Fruit fly (Drosophila melanogaster) whole organism, prepupa: Measurements from ENCODE around the gene TwdlQ.

ENCODE experiments used
- CG10631 ChIP-seq: fragments of 200-800 bp; sonication (Bioruptor generic); optimal IDR thresholded peaks from 2 replicates; lab custom pipeline; 2016; ENCODE audit warnings: missing biosample characterization, missing genetic modification characterization
- CG10669 ChIP-seq: fragments of 200-800 bp; sonication (Bioruptor generic); optimal IDR thresholded peaks from 3 replicates; lab custom pipeline; 2018; ENCODE audit warnings: missing biosample characterization, mild to moderate bottlenecking, missing genetic modification characterization, moderate library complexity
- CG11294 ChIP-seq: fragments of 200-800 bp; sonication (Bioruptor generic); IDR thresholded peaks from 2 replicates; pipeline ENCODE4 v1.3.6; 2022; ENCODE audit warnings: missing biosample characterization, missing genetic modification characterization
- CG11902 ChIP-seq: fragments of 200-800 bp; sonication (Bioruptor generic); optimal IDR thresholded peaks from 3 replicates; lab custom pipeline; 2016; ENCODE audit warnings: missing biosample characterization, missing genetic modification characterization
- CG15336 ChIP-seq: fragments of 200-800 bp; sonication (Bioruptor generic); IDR thresholded peaks from 2 replicates; pipeline ENCODE4 v1.3.6; 2022; ENCODE audit warnings: missing biosample characterization, missing genetic modification characterization
- CG1621 ChIP-seq: fragments of 200-800 bp; sonication (Bioruptor generic); optimal IDR thresholded peaks from 3 replicates; lab custom pipeline; 2018; ENCODE audit warnings: missing biosample characterization, mild to moderate bottlenecking, missing genetic modification characterization
- CG3032 ChIP-seq: fragments of 200-800 bp; optimal IDR thresholded peaks from 2 replicates; lab custom pipeline; 2019; ENCODE audit warnings: missing biosample characterization, mild to moderate bottlenecking, missing genetic modification characterization, moderate library complexity
- CG31627 ChIP-seq: fragments of 200-800 bp; sonication (Bioruptor generic); optimal IDR thresholded peaks from 3 replicates; lab custom pipeline; 2016; ENCODE audit warnings: missing biosample characterization, missing genetic modification characterization
- CG32006 ChIP-seq: fragments of 200-800 bp; sonication (Bioruptor generic); optimal IDR thresholded peaks from 3 replicates; lab custom pipeline; 2017; ENCODE audit warnings: missing biosample characterization, mild to moderate bottlenecking, missing genetic modification characterization
- CG34406 ChIP-seq: fragments of 200-800 bp; sonication (Bioruptor generic); optimal IDR thresholded peaks from 3 replicates; lab custom pipeline; 2016; ENCODE audit warnings: missing biosample characterization, missing genetic modification characterization
- CG4318 ChIP-seq: fragments of 200-800 bp; sonication (Bioruptor generic); optimal IDR thresholded peaks from 3 replicates; lab custom pipeline; 2017; ENCODE audit warnings: missing biosample characterization, mild to moderate bottlenecking, missing genetic modification characterization
- CG6276 ChIP-seq: fragments of 200-800 bp; sonication (Bioruptor generic); optimal IDR thresholded peaks from 2 replicates; lab custom pipeline; 2017; ENCODE audit warnings: missing biosample characterization, mild to moderate bottlenecking, missing genetic modification characterization
- CG6792 ChIP-seq: fragments of 200-800 bp; sonication (Bioruptor generic); optimal IDR thresholded peaks from 3 replicates; lab custom pipeline; 2016; ENCODE audit warnings: missing biosample characterization, missing genetic modification characterization
- CG6854 ChIP-seq: fragments of 200-800 bp; sonication (Bioruptor generic); optimal IDR thresholded peaks from 2 replicates; lab custom pipeline; 2017; ENCODE audit warnings: missing biosample characterization, mild to moderate bottlenecking, missing genetic modification characterization
- CG8119 ChIP-seq: fragments of 200-800 bp; sonication (Bioruptor generic); IDR thresholded peaks from 3 replicates; pipeline ENCODE4 v1.3.6; 2022; ENCODE audit warnings: missing biosample characterization, missing genetic modification characterization
- CG8319 ChIP-seq: fragments of 200-800 bp; sonication (Bioruptor generic); optimal IDR thresholded peaks from 3 replicates; lab custom pipeline; 2016; ENCODE audit warnings: missing biosample characterization, missing genetic modification characterization
- CG8632 ChIP-seq: fragments of 200-800 bp; sonication (Bioruptor generic); optimal IDR thresholded peaks from 3 replicates; lab custom pipeline; 2016; ENCODE audit warnings: missing biosample characterization, missing genetic modification characterization
- CG9139 ChIP-seq: fragments of 200-800 bp; sonication (Bioruptor generic); optimal IDR thresholded peaks from 3 replicates; lab custom pipeline; 2017; ENCODE audit warnings: missing biosample characterization, mild to moderate bottlenecking, missing genetic modification characterization
- Eip93F ChIP-seq: fragments of 200-800 bp; sonication (Bioruptor generic); optimal IDR thresholded peaks from 2 replicates; lab custom pipeline; 2016; ENCODE audit warnings: missing biosample characterization, mild to moderate bottlenecking, missing genetic modification characterization
- Ets21C ChIP-seq: fragments of 200-800 bp; sonication (Bioruptor generic); optimal IDR thresholded peaks from 3 replicates; lab custom pipeline; 2016; ENCODE audit warnings: missing biosample characterization, missing genetic modification characterization
- Ets96B ChIP-seq: fragments of 200-800 bp; optimal IDR thresholded peaks from 2 replicates; lab custom pipeline; 2019; ENCODE audit warnings: missing biosample characterization, mild to moderate bottlenecking, missing genetic modification characterization, moderate library complexity
- Met ChIP-seq: fragments of 200-800 bp; sonication (Bioruptor generic); optimal IDR thresholded peaks from 3 replicates; lab custom pipeline; 2016; ENCODE audit warnings: missing biosample characterization, missing genetic modification characterization
- OdsH ChIP-seq: fragments of 200-800 bp; sonication (Bioruptor generic); optimal IDR thresholded peaks from 3 replicates; lab custom pipeline; 2016; ENCODE audit warnings: missing biosample characterization, missing genetic modification characterization
- Smox ChIP-seq: fragments of 200-800 bp; sonication (Bioruptor generic); optimal IDR thresholded peaks from 3 replicates; lab custom pipeline; 2016; ENCODE audit warnings: missing biosample characterization, missing genetic modification characterization
- Sox14 ChIP-seq: fragments of 200-800 bp; sonication (Bioruptor generic); optimal IDR thresholded peaks from 3 replicates; lab custom pipeline; 2016; ENCODE audit warnings: missing biosample characterization, missing genetic modification characterization
- achi ChIP-seq: fragments of 200-800 bp; sonication (Bioruptor generic); optimal IDR thresholded peaks from 3 replicates; lab custom pipeline; 2016; ENCODE audit warnings: missing biosample characterization, missing genetic modification characterization
- acj6 ChIP-seq: fragments of 200-800 bp; sonication (Bioruptor generic); optimal IDR thresholded peaks from 3 replicates; lab custom pipeline; 2016; ENCODE audit warnings: missing biosample characterization, missing genetic modification characterization
- cyc ChIP-seq: fragments of 200-800 bp; sonication (Bioruptor generic); optimal IDR thresholded peaks from 3 replicates; lab custom pipeline; 2016; ENCODE audit warnings: missing biosample characterization, missing genetic modification characterization
- dac ChIP-seq: fragments of 200-800 bp; sonication (Bioruptor generic); optimal IDR thresholded peaks from 2 replicates; lab custom pipeline; 2017; ENCODE audit warnings: missing biosample characterization, mild to moderate bottlenecking, missing genetic modification characterization
- esn ChIP-seq: fragments of 200-800 bp; sonication (Bioruptor generic); optimal IDR thresholded peaks from 2 replicates; lab custom pipeline; 2016; ENCODE audit warnings: missing biosample characterization, mild to moderate bottlenecking, missing genetic modification characterization, moderate library complexity
- fkh ChIP-seq: fragments of 200-800 bp; sonication (Bioruptor generic); optimal IDR thresholded peaks from 3 replicates; lab custom pipeline; 2017; ENCODE audit warnings: missing biosample characterization, mild to moderate bottlenecking, missing genetic modification characterization, moderate library complexity
- lz ChIP-seq: fragments of 200-800 bp; sonication (Bioruptor generic); optimal IDR thresholded peaks from 3 replicates; lab custom pipeline; 2016; ENCODE audit warnings: missing biosample characterization, missing genetic modification characterization
- net ChIP-seq: fragments of 200-800 bp; sonication (Bioruptor generic); optimal IDR thresholded peaks from 3 replicates; lab custom pipeline; 2016; ENCODE audit warnings: missing biosample characterization, missing genetic modification characterization
- ss ChIP-seq, 2 experiments: fragments of 200-800 bp; sonication (Bioruptor generic); optimal IDR thresholded peaks; 2 replicates in 1 of 2; 3 replicates in 1 of 2; lab custom pipeline; 2017 to 2018; ENCODE audit warnings: mild to moderate bottlenecking in 2 of 2, missing biosample characterization in 2 of 2, missing genetic modification characterization in 2 of 2, moderate library complexity in 1 of 2

The TwdlQ gene

DNA sequence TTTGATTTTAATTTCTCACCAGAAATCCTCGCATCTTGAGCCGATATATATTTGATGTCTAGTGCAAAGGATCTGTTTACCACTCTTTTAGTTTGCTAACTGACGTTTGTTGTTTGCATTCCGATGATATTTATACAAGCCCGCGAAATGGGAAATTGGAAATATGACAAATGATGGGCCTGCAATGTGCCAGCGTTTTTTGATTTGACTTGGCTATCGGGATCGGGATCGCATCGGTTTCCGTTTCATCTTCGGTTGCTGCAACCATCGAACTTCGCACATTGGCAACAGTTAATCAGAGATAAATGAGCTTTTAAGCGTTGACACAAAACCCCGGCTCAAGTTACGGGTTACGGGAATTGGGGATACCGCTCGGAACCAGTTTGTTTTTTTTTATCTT, at the start of gene TwdlQ:
TwdlQ (minus strand) TSS at position 101 of the 400 bp plus-strand sequence.
- TF ChIP-seq OdsH (GFP tag; lab: Kevin White, UChicago) = no peak
- TF ChIP-seq CG6854 = no peak
- TF ChIP-seq CG6276 (GFP tag; lab: Kevin White, UChicago) = no peak
- no peak for TF ChIP-seq CG9139
- no peak for TF ChIP-seq net (GFP tag; lab: Kevin White, UChicago)
- TF ChIP-seq CG8119 = no peak
- TF ChIP-seq CG10631 (GFP tag; lab: Kevin White, UChicago) = no peak
- no peak for TF ChIP-seq CG10669 (GFP tag; lab: Kevin White, UChicago)

DNA sequence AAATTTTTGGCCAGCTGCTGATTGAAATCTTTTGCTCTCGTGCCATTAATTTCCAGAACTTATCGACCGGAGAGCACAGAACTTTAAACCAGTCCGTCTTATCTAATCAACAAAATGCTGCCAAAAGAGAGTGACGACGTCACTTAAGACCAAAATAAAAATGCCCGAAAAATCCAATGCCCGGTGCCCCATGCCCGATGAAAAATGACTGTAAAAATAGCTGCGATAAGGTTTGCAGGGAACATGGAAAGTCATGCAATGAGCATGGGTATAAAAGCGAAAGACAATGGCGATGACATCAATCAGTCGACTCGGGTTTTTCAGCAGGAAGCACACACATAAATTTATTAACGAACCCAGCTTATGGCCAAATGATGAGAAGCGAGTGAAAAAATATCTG, 43.9 kb upstream of the TwdlQ start, which contains the start of gene CG14247:
CG14247 (plus strand) TSS at position 301 of the 400 bp plus-strand sequence.
- no peak for TF ChIP-seq CG6792 (GFP tag; lab: Kevin White, UChicago)
- TF ChIP-seq Smox = no peak
- TF ChIP-seq esn (GFP tag; lab: Kevin White, UChicago) = no peak
- TF ChIP-seq CG1621 (tag; lab: Kevin White, UChicago) = no peak
- no peak for TF ChIP-seq Eip93F (GFP tag; lab: Kevin White, UChicago)

DNA sequence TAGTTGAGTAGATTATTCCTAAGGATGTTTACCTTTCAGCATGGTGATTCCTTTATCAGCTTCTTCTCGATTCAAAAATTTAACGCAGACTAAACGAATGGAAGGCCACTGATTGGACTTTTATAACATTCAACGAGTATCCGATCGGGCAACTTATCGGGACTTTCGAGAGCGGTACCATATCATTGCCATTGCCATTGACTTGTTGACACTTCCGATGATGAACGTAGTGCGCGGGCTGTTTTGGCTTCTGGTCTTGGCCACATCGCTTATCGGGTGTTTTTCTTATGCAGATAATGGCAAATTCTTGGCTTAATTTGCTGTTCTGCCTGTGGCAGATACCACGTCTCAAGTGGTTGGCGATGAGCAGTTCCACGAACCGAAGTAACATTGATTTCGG, 42.8 kb upstream of the TwdlQ start, which contains the start of gene CG6403:
CG6403 (minus strand) TSS at position 101 of the 400 bp plus-strand sequence.
- TF ChIP-seq CG31627 = no peak
- no peak for TF ChIP-seq dac (GFP tag; lab: Kevin White, UChicago)
- TF ChIP-seq Smox = no peak
- TF ChIP-seq CG10631 (GFP tag; lab: Kevin White, UChicago) = no peak
- TF ChIP-seq Met (GFP tag; lab: Kevin White, UChicago) = no peak
- no peak for TF ChIP-seq CG32006 (GFP tag; lab: Kevin White, UChicago)
- no peak for TF ChIP-seq CG1621 (tag; lab: Kevin White, UChicago)
- TF ChIP-seq achi (GFP tag; lab: Kevin White, UChicago) = no peak
- TF ChIP-seq OdsH (GFP tag; lab: Kevin White, UChicago) = no peak
- no peak for TF ChIP-seq CG34406 (GFP tag; lab: Kevin White, UChicago)
- TF ChIP-seq Ets21C = no peak
- no peak for TF ChIP-seq CG8319
- TF ChIP-seq lz (GFP tag; lab: Kevin White, UChicago) = no peak
- no peak for TF ChIP-seq acj6 (GFP tag; lab: Kevin White, UChicago)

DNA sequence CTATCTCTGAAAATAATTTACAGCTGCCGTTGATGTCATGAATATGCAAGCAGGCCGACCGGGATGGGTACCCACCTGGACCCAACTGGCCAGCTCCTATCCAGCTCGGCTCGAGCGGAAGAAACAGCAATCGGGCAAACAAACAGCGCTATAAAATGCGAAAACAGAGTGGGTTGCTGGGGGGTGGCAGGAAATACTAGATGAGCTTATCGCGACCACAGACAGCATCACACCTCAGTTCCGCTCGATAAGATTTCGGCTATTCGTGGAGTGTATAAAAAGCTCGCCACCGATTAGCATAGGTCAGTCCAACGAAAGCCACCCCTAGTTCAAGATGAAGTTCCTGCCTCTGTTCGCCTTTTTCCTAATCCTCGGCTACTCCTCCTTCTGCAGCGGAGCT, 35.0 kb upstream of the TwdlQ start, which contains the start of gene CG14245:
CG14245 (plus strand) TSS at position 301 of the 400 bp plus-strand sequence.
- TF ChIP-seq OdsH (GFP tag; lab: Kevin White, UChicago) (no peak), CG11902 (no peak), Sox14 (GFP tag; lab: Kevin White, UChicago) (no peak), fkh (GFP tag; lab: Kevin White, UChicago) (no peak), CG15336 (GFP tag; lab: Robert Waterston, UW) (no peak), CG11294 (GFP tag; lab: Robert Waterston, UW) (no peak)

DNA sequence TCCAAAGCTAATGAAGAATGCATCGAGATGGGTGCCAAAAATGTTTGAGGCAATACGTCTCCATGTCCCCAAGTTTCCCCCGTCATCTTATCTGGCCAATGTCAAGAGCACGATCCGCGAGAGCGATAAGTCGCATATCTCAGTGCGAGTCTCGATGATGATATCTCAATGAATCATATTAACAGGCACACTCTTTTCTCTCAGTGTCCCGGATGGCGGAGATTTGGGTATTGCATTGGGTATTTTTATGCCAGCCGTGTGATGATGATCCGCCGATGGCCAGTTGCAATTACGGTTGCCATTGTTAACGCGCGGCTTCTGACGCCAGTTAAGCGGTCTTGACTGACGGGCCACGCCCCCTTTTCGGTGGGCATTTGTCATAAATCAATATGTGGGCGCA, 33.6 kb upstream of the TwdlQ start, which contains the start of gene CG14246:
CG14246 (plus strand) TSS at position 301 of the 400 bp plus-strand sequence.
- TF ChIP-seq ss (GFP tag; optimal IDR thresholded peaks at IDR 0.05; lab: Kevin White, UChicago) (no peak), CG3032 (no peak), Ets21C (no peak), CG34406 (GFP tag; lab: Kevin White, UChicago) (no peak), CG4318 (GFP tag; lab: Kevin White, UChicago) (no peak)

DNA sequence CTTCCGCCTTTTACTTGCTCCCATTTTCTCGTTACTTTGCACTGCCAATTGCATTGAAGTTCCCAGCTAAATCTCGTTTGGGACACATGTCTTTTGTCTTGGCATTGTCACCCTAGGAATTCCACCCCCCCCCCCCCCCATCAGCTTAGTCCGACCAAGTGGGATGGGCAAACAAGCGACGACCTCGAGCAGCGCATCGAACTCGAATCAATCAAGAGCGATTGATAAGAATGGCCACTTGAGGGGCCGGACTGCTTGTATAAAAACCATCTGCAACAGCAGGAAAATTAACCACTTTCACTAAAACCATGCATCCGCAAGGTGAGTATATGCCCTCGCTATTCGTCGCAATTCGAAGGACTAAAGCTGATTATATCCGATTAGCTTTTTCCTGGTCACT, 32.4 kb upstream of the TwdlQ start, which contains the start of gene CG14244:
CG14244 (plus strand) TSS at position 301 of the 400 bp plus-strand sequence.
- TF ChIP-seq CG31627 (no peak), acj6 (GFP tag; lab: Kevin White, UChicago) (no peak), CG3032 (no peak), CG10631 (GFP tag; lab: Kevin White, UChicago) (no peak), CG8632 (no peak), Ets96B (tag; lab: Kevin White, UChicago) (no peak), cyc (GFP tag; lab: Kevin White, UChicago) (no peak), achi (GFP tag; lab: Kevin White, UChicago) (no peak), CG32006 (GFP tag; lab: Kevin White, UChicago) (no peak)
- TF ChIP-seq, all 60 proteins: peak for 0
